Worm (Caenorhabditis elegans): ENCODE measurements around the gene hst-1.

ce11 chrIV:8679225-8679624 lies 12.1 kb downstream of the hst-1 start, which contains the start of gene nlp-60:
- TF ChIP-seq W03F9.2 (tag; optimal IDR thresholded peaks at IDR 0.05) (no peak), him-1 (tag; optimal IDR thresholded peaks at IDR 0.05) (no peak), dao-5 (tag; optimal IDR thresholded peaks at IDR 0.05) (no peak)

All from whole organism, L4/young adult.